Fruit fly (Drosophila melanogaster) whole organism, wandering third instar larva: ENCODE measurements around the gene CG13840.

Source experiments
- Abd-B ChIP-seq: fragments of >200 bp; optimal IDR thresholded peaks from 2 replicates; lab custom pipeline; 2017; ENCODE audit warnings: missing biosample characterization, missing genetic modification characterization
- CG32264 ChIP-seq: fragments of 200-800 bp; sonication (Bioruptor generic); optimal IDR thresholded peaks from 2 replicates; lab custom pipeline; 2016; ENCODE audit warnings: missing biosample characterization, missing genetic modification characterization
- CG9705 ChIP-seq: fragments of 200-800 bp; sonication (Bioruptor generic); optimal IDR thresholded peaks from 2 replicates; lab custom pipeline; 2018; ENCODE audit warnings: missing biosample characterization, mild to moderate bottlenecking, missing genetic modification characterization
- CrebA ChIP-seq: fragments of 200-800 bp; sonication (Bioruptor generic); optimal IDR thresholded peaks from 2 replicates; lab custom pipeline; 2016; ENCODE audit warnings: missing biosample characterization, mild to moderate bottlenecking, missing genetic modification characterization, borderline replicate concordance
- Dfd ChIP-seq: fragments of >200 bp; optimal IDR thresholded peaks from 2 replicates; lab custom pipeline; 2017; ENCODE audit warnings: missing biosample characterization, missing genetic modification characterization
- Hnf4 ChIP-seq: fragments of 200-800 bp; sonication (Bioruptor generic); optimal IDR thresholded peaks from 2 replicates; lab custom pipeline; 2016; ENCODE audit warnings: missing biosample characterization, mild to moderate bottlenecking, missing genetic modification characterization
- Hr83 ChIP-seq: fragments of 200-300 bp; sonication (Bioruptor generic); optimal IDR thresholded peaks from 2 replicates; lab custom pipeline; 2016; ENCODE audit warnings: missing biosample characterization, mild to moderate bottlenecking, missing genetic modification characterization, moderate library complexity; ENCODE audit not compliant: poor library complexity, severe bottlenecking
- Rel ChIP-seq, 2 experiments: fragments of 200-800 bp; sonication (Bioruptor generic) in 1 of 2; optimal IDR thresholded peaks; 2 replicates in 1 of 2; 3 replicates in 1 of 2; lab custom pipeline; 2016 to 2019; ENCODE audit warnings: mild to moderate bottlenecking in 2 of 2, missing biosample characterization in 2 of 2, missing genetic modification characterization in 2 of 2, moderate library complexity in 1 of 2
- dmrt93B ChIP-seq: fragments of 200-800 bp; sonication (Bioruptor generic); optimal IDR thresholded peaks from 2 replicates; lab custom pipeline; 2018; ENCODE audit warnings: missing biosample characterization, mild to moderate bottlenecking, missing genetic modification characterization
- fru ChIP-seq: fragments of 200-800 bp; sonication (Bioruptor generic); optimal IDR thresholded peaks from 3 replicates; lab custom pipeline; 2016; ENCODE audit warnings: missing biosample characterization, mild to moderate bottlenecking, missing genetic modification characterization
- h ChIP-seq: fragments of 200-800 bp; sonication (Bioruptor generic); optimal IDR thresholded peaks from 3 replicates; lab custom pipeline; 2016; ENCODE audit warnings: missing biosample characterization, mild to moderate bottlenecking, missing genetic modification characterization
- pan ChIP-seq: fragments of >200 bp; optimal IDR thresholded peaks from 2 replicates; lab custom pipeline; 2017
- psq ChIP-seq: fragments of 200-800 bp; sonication (Bioruptor generic); optimal IDR thresholded peaks from 3 replicates; lab custom pipeline; 2017; ENCODE audit warnings: missing biosample characterization, mild to moderate bottlenecking, missing genetic modification characterization, moderate library complexity
- usp ChIP-seq: fragments of >200 bp; optimal IDR thresholded peaks from 2 replicates; lab custom pipeline; 2017; ENCODE audit warnings: missing biosample characterization, missing genetic modification characterization

DNA sequence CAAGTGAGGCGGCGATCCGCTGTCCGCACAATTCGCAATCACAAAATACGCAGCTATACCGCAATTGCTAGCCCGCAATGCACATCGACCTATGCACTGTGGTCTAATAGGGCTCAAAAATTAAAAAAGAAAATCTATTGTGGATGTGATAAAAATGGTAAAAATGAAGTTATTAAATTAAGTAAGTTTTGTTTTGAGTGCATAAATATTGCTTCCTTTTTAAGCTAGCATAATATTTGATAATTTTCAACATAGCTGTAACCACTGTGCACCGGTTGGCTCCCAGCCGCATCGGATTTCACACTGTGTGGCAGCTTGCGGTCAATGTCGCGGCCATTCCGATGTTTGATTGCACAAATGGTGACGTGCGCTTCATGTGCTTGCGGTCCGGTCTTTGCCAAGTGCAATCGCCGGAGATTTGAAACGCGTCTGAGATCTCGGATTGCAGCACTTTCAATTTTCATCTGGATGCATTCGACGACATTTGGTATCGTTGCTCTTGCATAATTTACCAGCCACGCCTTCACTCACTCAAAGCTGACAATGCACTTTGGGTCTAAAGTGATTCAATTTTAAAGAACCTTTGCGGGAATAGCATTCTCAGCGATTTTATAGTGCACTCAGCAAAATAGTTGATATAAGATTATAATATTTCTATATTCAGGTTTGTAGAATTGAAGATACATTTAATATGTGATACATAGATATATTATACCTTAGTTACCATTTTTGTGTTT is 627 bp upstream of the CG13840 start:
- TF ChIP-seq Abd-B (GFP tag; lab: Kevin White, UChicago) (no peak), CG32264 (GFP tag; lab: Kevin White, UChicago) (no peak), Rel (GFP tag; optimal IDR thresholded peaks at IDR 0.05; lab: Kevin White, UChicago) (no peak), Rel (tag; optimal IDR thresholded peaks at IDR 0.05; lab: Kevin White, UChicago) (no peak), psq (GFP tag; lab: Kevin White, UChicago) (no peak), h (GFP tag; lab: Kevin White, UChicago) (peak; percentile 10), CrebA (no peak), usp (GFP tag; lab: Kevin White, UChicago) (no peak), Hr83 (GFP tag; lab: Kevin White, UChicago) (no peak), CG9705 (no peak), pan (lab: Kevin White, UChicago) (no peak), dmrt93B (GFP tag; lab: Kevin White, UChicago) (no peak), Dfd (no peak), fru (GFP tag; lab: Kevin White, UChicago) (peak; percentile 1), Hnf4 (GFP tag; lab: Kevin White, UChicago) (no peak)
